Fruit fly (Drosophila melanogaster) whole organism, embryonic: ENCODE measurements around the gene CG33341.

Experiments used
- Abd-B ChIP-seq: fragments of 200-800 bp; sonication (Bioruptor generic); optimal IDR thresholded peaks from 2 replicates; lab custom pipeline; 2018; ENCODE audit warnings: missing biosample characterization, mild to moderate bottlenecking, missing genetic modification characterization, moderate library complexity
- Atf6 ChIP-seq: fragments of 200-800 bp; sonication (Bioruptor generic); IDR thresholded peaks from 2 replicates; pipeline ENCODE4 v1.3.6; 2022; ENCODE audit warnings: missing biosample characterization, missing genetic modification characterization
- BtbVII ChIP-seq: fragments of 200-800 bp; sonication (Bioruptor generic); optimal IDR thresholded peaks from 3 replicates; lab custom pipeline; 2017; ENCODE audit warnings: missing biosample characterization, mild to moderate bottlenecking, missing genetic modification characterization
- C15 ChIP-seq: fragments of 200-800 bp; sonication (Bioruptor generic); IDR thresholded peaks from 3 replicates; pipeline ENCODE4 v1.3.6; 2022; ENCODE audit warnings: missing biosample characterization, missing genetic modification characterization
- CG10274 ChIP-seq: fragments of 200-800 bp; sonication (Bioruptor generic); optimal IDR thresholded peaks from 3 replicates; lab custom pipeline; 2017; ENCODE audit warnings: missing biosample characterization, mild to moderate bottlenecking, missing genetic modification characterization
- CG10543 ChIP-seq: fragments of 200-800 bp; sonication (Bioruptor generic); optimal IDR thresholded peaks from 3 replicates; lab custom pipeline; 2017; ENCODE audit warnings: missing biosample characterization, mild to moderate bottlenecking, missing genetic modification characterization, moderate library complexity
- CG12769 ChIP-seq: fragments of 200-800 bp; sonication (Bioruptor generic); optimal IDR thresholded peaks from 2 replicates; lab custom pipeline; 2019; ENCODE audit warnings: missing biosample characterization, mild to moderate bottlenecking, missing genetic modification characterization, moderate library complexity
- CG13894 ChIP-seq: fragments of 200-800 bp; sonication (Bioruptor generic); optimal IDR thresholded peaks from 3 replicates; lab custom pipeline; 2018; ENCODE audit warnings: missing biosample characterization, mild to moderate bottlenecking, missing genetic modification characterization, moderate library complexity
- CG15011 ChIP-seq: fragments of 200-800 bp; sonication (Bioruptor generic); optimal IDR thresholded peaks from 3 replicates; lab custom pipeline; 2018; ENCODE audit warnings: missing biosample characterization, mild to moderate bottlenecking, missing genetic modification characterization
- CG15696 ChIP-seq: fragments of 200-800 bp; sonication (Bioruptor generic); optimal IDR thresholded peaks from 2 replicates; lab custom pipeline; 2019; ENCODE audit warnings: missing biosample characterization, mild to moderate bottlenecking, missing genetic modification characterization, moderate library complexity
- CG1603 ChIP-seq: fragments of 200-800 bp; sonication (Bioruptor generic); optimal IDR thresholded peaks from 2 replicates; lab custom pipeline; 2019; ENCODE audit warnings: missing biosample characterization, mild to moderate bottlenecking, missing genetic modification characterization, moderate library complexity
- CG1647 ChIP-seq: fragments of 200-800 bp; sonication (Bioruptor generic); optimal IDR thresholded peaks from 3 replicates; lab custom pipeline; 2016; ENCODE audit warnings: missing biosample characterization, missing genetic modification characterization
- CG17328 ChIP-seq: fragments of 200-800 bp; sonication (Bioruptor generic); IDR thresholded peaks from 2 replicates; pipeline ENCODE4 v1.3.6; 2022; ENCODE audit warnings: missing biosample characterization, missing genetic modification characterization
- CG17829 ChIP-seq: fragments of 200-800 bp; optimal IDR thresholded peaks from 2 replicates; lab custom pipeline; 2019; ENCODE audit warnings: missing biosample characterization, mild to moderate bottlenecking, missing genetic modification characterization, moderate library complexity
- CG1792 ChIP-seq: fragments of 200-800 bp; sonication (Bioruptor generic); optimal IDR thresholded peaks from 2 replicates; lab custom pipeline; 2016; ENCODE audit warnings: missing biosample characterization, missing genetic modification characterization
- CG1832 ChIP-seq: fragments of 200-800 bp; sonication (Bioruptor generic); optimal IDR thresholded peaks from 2 replicates; lab custom pipeline; 2017; ENCODE audit warnings: missing biosample characterization, mild to moderate bottlenecking, missing genetic modification characterization, inconsistent platforms
- CG3065 ChIP-seq: fragments of 200-800 bp; sonication (Bioruptor generic); optimal IDR thresholded peaks from 2 replicates; lab custom pipeline; 2016; ENCODE audit warnings: missing biosample characterization, missing genetic modification characterization
- CG3163 ChIP-seq: fragments of 200-800 bp; sonication (Bioruptor generic); optimal IDR thresholded peaks from 3 replicates; lab custom pipeline; 2016; ENCODE audit warnings: missing biosample characterization, missing genetic modification characterization
- CG32532 ChIP-seq: fragments of 200-800 bp; sonication (Bioruptor generic); IDR thresholded peaks from 2 replicates; pipeline ENCODE4 v1.3.6; 2022; ENCODE audit warnings: missing biosample characterization, missing genetic modification characterization
- CG6272 ChIP-seq: fragments of 200-800 bp; sonication (Bioruptor generic); IDR thresholded peaks from 2 replicates; pipeline ENCODE4 v1.3.6; 2022; ENCODE audit warnings: missing biosample characterization, missing genetic modification characterization
- CG6654 ChIP-seq: fragments of 200-800 bp; sonication (Bioruptor generic); optimal IDR thresholded peaks from 2 replicates; lab custom pipeline; 2017; ENCODE audit warnings: missing biosample characterization, mild to moderate bottlenecking, missing genetic modification characterization
- CG6765 ChIP-seq: fragments of 200-800 bp; sonication (Bioruptor generic); optimal IDR thresholded peaks from 3 replicates; lab custom pipeline; 2017; ENCODE audit warnings: missing biosample characterization, mild to moderate bottlenecking, missing genetic modification characterization
- CG7786 ChIP-seq: fragments of 200-800 bp; sonication (Bioruptor generic); optimal IDR thresholded peaks from 2 replicates; lab custom pipeline; 2016; ENCODE audit warnings: missing biosample characterization, missing genetic modification characterization
- CG8924 ChIP-seq: fragments of 200-800 bp; optimal IDR thresholded peaks from 3 replicates; lab custom pipeline; 2019; ENCODE audit warnings: missing biosample characterization, mild to moderate bottlenecking, missing genetic modification characterization, moderate library complexity
- Dip3 ChIP-seq: fragments of 200-800 bp; sonication (Bioruptor generic); optimal IDR thresholded peaks from 3 replicates; lab custom pipeline; 2016; ENCODE audit warnings: missing biosample characterization, missing genetic modification characterization
- Drgx ChIP-seq: fragments of 200-800 bp; sonication (Bioruptor generic); IDR thresholded peaks from 2 replicates; pipeline ENCODE4 v1.3.6; 2022; ENCODE audit warnings: missing biosample characterization, missing genetic modification characterization
- Hmr ChIP-seq: fragments of 200-800 bp; sonication (Bioruptor generic); optimal IDR thresholded peaks from 3 replicates; lab custom pipeline; 2017; ENCODE audit warnings: mild to moderate bottlenecking, missing biosample characterization, missing genetic modification reagents, missing genetic modification characterization
- Hsf ChIP-seq: fragments of 200-800 bp; sonication (Bioruptor generic); optimal IDR thresholded peaks from 3 replicates; lab custom pipeline; 2016; ENCODE audit warnings: missing biosample characterization, missing genetic modification characterization
- Kr ChIP-seq: fragments of 200-800 bp; sonication (Bioruptor generic); optimal IDR thresholded peaks from 2 replicates; lab custom pipeline; 2017; ENCODE audit warnings: missing biosample characterization, mild to moderate bottlenecking, missing genetic modification characterization
- MESR4 ChIP-seq: fragments of 200-800 bp; sonication (Bioruptor generic); optimal IDR thresholded peaks from 2 replicates; lab custom pipeline; 2018; ENCODE audit warnings: missing biosample characterization, mild to moderate bottlenecking, missing genetic modification characterization, moderate library complexity
- Myb ChIP-seq: fragments of 200-800 bp; sonication (Bioruptor generic); optimal IDR thresholded peaks from 2 replicates; lab custom pipeline; 2016; ENCODE audit warnings: missing biosample characterization, missing genetic modification characterization
- NC2β ChIP-seq: fragments of 200-800 bp; sonication (Bioruptor generic); optimal IDR thresholded peaks from 2 replicates; lab custom pipeline; 2016; ENCODE audit warnings: missing biosample characterization, missing genetic modification characterization
- NfI ChIP-seq: fragments of 200-800 bp; sonication (Bioruptor generic); optimal IDR thresholded peaks from 3 replicates; lab custom pipeline; 2018; ENCODE audit warnings: missing biosample characterization, mild to moderate bottlenecking, missing genetic modification characterization, moderate library complexity
- Rfx ChIP-seq: fragments of 200-800 bp; sonication (Bioruptor generic); IDR thresholded peaks from 2 replicates; pipeline ENCODE4 v1.3.6; 2022; ENCODE audit warnings: missing biosample characterization, missing genetic modification characterization
- ase ChIP-seq: fragments of 200-800 bp; sonication (Bioruptor generic); IDR thresholded peaks from 3 replicates; pipeline ENCODE4 v1.3.6; 2022; ENCODE audit warnings: missing biosample characterization, missing genetic modification characterization
- cato ChIP-seq: fragments of 200-800 bp; sonication (Bioruptor generic); optimal IDR thresholded peaks from 2 replicates; lab custom pipeline; 2016; ENCODE audit warnings: missing biosample characterization, missing genetic modification characterization, borderline replicate concordance
- chm ChIP-seq: fragments of 200-800 bp; sonication (Bioruptor generic); IDR thresholded peaks from 2 replicates; pipeline ENCODE4 v1.3.6; 2022; ENCODE audit warnings: missing biosample characterization, missing genetic modification characterization
- ftz-f1 ChIP-seq: fragments of 200-800 bp; sonication (Bioruptor generic); optimal IDR thresholded peaks from 2 replicates; lab custom pipeline; 2016; ENCODE audit warnings: missing biosample characterization, missing genetic modification characterization
- gt ChIP-seq: fragments of 200-800 bp; sonication (Bioruptor generic); IDR thresholded peaks from 2 replicates; pipeline ENCODE4 v1.3.6; 2022; ENCODE audit warnings: missing biosample characterization, missing genetic modification characterization
- hbn ChIP-seq: fragments of 200-800 bp; sonication (Bioruptor generic); IDR thresholded peaks from 2 replicates; pipeline ENCODE4 v1.3.6; 2022; ENCODE audit warnings: missing biosample characterization, missing genetic modification characterization; ENCODE audit not compliant: partially characterized antibody
- mam ChIP-seq: fragments of 200-800 bp; sonication (Bioruptor generic); optimal IDR thresholded peaks from 3 replicates; lab custom pipeline; 2016; ENCODE audit warnings: missing biosample characterization, missing genetic modification characterization
- odd ChIP-seq: fragments of 200-800 bp; sonication (Bioruptor generic); optimal IDR thresholded peaks from 2 replicates; lab custom pipeline; 2017; ENCODE audit warnings: missing biosample characterization, mild to moderate bottlenecking, missing genetic modification characterization
- org-1 ChIP-seq: fragments of 200-800 bp; sonication (Bioruptor generic); optimal IDR thresholded peaks from 2 replicates; lab custom pipeline; 2017; ENCODE audit warnings: missing biosample characterization, missing genetic modification characterization
- p53 ChIP-seq: fragments of 200-800 bp; sonication (Bioruptor generic); optimal IDR thresholded peaks from 2 replicates; lab custom pipeline; 2016; ENCODE audit warnings: missing biosample characterization, missing genetic modification characterization
- phol ChIP-seq: fragments of 200-800 bp; sonication (Bioruptor generic); optimal IDR thresholded peaks from 3 replicates; lab custom pipeline; 2018; ENCODE audit warnings: missing biosample characterization, mild to moderate bottlenecking, missing genetic modification characterization, moderate library complexity
- pita ChIP-seq: fragments of 200-800 bp; sonication (Bioruptor generic); optimal IDR thresholded peaks from 2 replicates; lab custom pipeline; 2017; ENCODE audit warnings: missing biosample characterization, mild to moderate bottlenecking, missing genetic modification characterization
- pum ChIP-seq: fragments of 200-800 bp; sonication (Bioruptor generic); optimal IDR thresholded peaks from 2 replicates; lab custom pipeline; 2016; ENCODE audit warnings: missing biosample characterization, missing genetic modification characterization
- stc ChIP-seq: fragments of 200-800 bp; sonication (Bioruptor generic); IDR thresholded peaks from 2 replicates; pipeline ENCODE4 v1.3.6; 2022; ENCODE audit warnings: missing biosample characterization, missing genetic modification characterization
- tin ChIP-seq: fragments of 200-800 bp; sonication (Bioruptor generic); optimal IDR thresholded peaks from 3 replicates; lab custom pipeline; 2016; ENCODE audit warnings: missing biosample characterization, missing genetic modification characterization
- trem ChIP-seq: fragments of 200-800 bp; optimal IDR thresholded peaks from 3 replicates; lab custom pipeline; 2019; ENCODE audit warnings: missing biosample characterization, mild to moderate bottlenecking, missing genetic modification characterization, moderate library complexity

Gene CG33341

dm6 chr3R:24348420-24349190, 19.6 kb upstream of the CG33341 start, which contains the start of the genes CG5746 and CG6454 (continued):
- TF ChIP-seq trem (tag; lab: Kevin White, UChicago), result peak; percentile 99
- TF ChIP-seq hbn (GFP tag; lab: Robert Waterston, UW), result no peak
- TF ChIP-seq CG13894 (tag; lab: Kevin White, UChicago), result no peak
- no peak for TF ChIP-seq Kr
- TF ChIP-seq ase (GFP tag; lab: Robert Waterston, UW), result no peak
- TF ChIP-seq CG6765 (GFP tag; lab: Kevin White, UChicago), result peak; percentile 30
- TF ChIP-seq CG1603 (tag; lab: Kevin White, UChicago), result no peak
- no peak for TF ChIP-seq chm
- no peak for TF ChIP-seq BtbVII (GFP tag; lab: Kevin White, UChicago)
- no peak for TF ChIP-seq CG6654 (GFP tag; lab: Kevin White, UChicago)
- TF ChIP-seq NC2β, result peak; percentile 16
- no peak for TF ChIP-seq C15 (GFP tag; lab: Robert Waterston, UW)
- TF ChIP-seq org-1, result no peak
- TF ChIP-seq Hmr (GFP tag; lab: Kevin White, UChicago), result no peak
- TF ChIP-seq mam (GFP tag; lab: Kevin White, UChicago), result peak; percentile 68
- TF ChIP-seq Myb, result peak; percentile 48
- TF ChIP-seq ftz-f1 (GFP tag; lab: Kevin White, UChicago), result no peak
- no peak for TF ChIP-seq pita (GFP tag; lab: Kevin White, UChicago)
- peak; percentile 55 for TF ChIP-seq pum (GFP tag; lab: Kevin White, UChicago)
- peak; percentile 71 for TF ChIP-seq Hsf (GFP tag; lab: Kevin White, UChicago)
- TF ChIP-seq CG1832 (GFP tag; lab: Kevin White, UChicago), result no peak
- no peak for TF ChIP-seq CG10274
- TF ChIP-seq CG3065, result no peak
- TF ChIP-seq CG10543, result no peak
- peak; percentile 45 for TF ChIP-seq tin (GFP tag; lab: Kevin White, UChicago)
- TF ChIP-seq phol, result peak; percentile 99
- no peak for TF ChIP-seq stc (GFP tag; lab: Robert Waterston, UW)
- no peak; the same call in 1 of the 2 replicates for TF ChIP-seq Rfx
- no peak for TF ChIP-seq CG12769 (tag; lab: Kevin White, UChicago)
- peak; percentile 60 for TF ChIP-seq CG7786 (GFP tag; lab: Kevin White, UChicago)
- TF ChIP-seq CG1647 (GFP tag; lab: Kevin White, UChicago), result peak; percentile 15
- TF ChIP-seq CG17328, result peak; percentile 54
- TF ChIP-seq p53 (GFP tag; lab: Kevin White, UChicago), result no peak
- TF ChIP-seq MESR4 (GFP tag; lab: Kevin White, UChicago), result peak; percentile 99
- TF ChIP-seq CG32532, result no peak; the same call in 1 of the 2 replicates
- TF ChIP-seq cato, result peak; percentile 19
- no peak for TF ChIP-seq Abd-B (GFP tag; lab: Kevin White, UChicago)
- peak; percentile 72 for TF ChIP-seq CG17829 (tag; lab: Kevin White, UChicago)
- peak; percentile 71 for TF ChIP-seq Dip3
- peak; percentile 12 for TF ChIP-seq CG1792 (GFP tag; lab: Kevin White, UChicago)
- TF ChIP-seq CG6272 (GFP tag; lab: Robert Waterston, UW), result 0 out of 2 replicates have a peak, but pooled peaks have one; percentile 32
- peak; percentile 45 for TF ChIP-seq CG15696
- TF ChIP-seq CG8924 (tag; lab: Kevin White, UChicago), result peak; percentile 72
- TF ChIP-seq NfI (GFP tag; lab: Kevin White, UChicago), result no peak
- TF ChIP-seq gt (GFP tag; lab: Robert Waterston, UW), result no peak
- no peak for TF ChIP-seq odd (GFP tag; lab: Kevin White, UChicago)
- peak; percentile 56 for TF ChIP-seq CG3163 (GFP tag; lab: Kevin White, UChicago)
- TF ChIP-seq Drgx (GFP tag; lab: Robert Waterston, UW), result no peak
- no peak for TF ChIP-seq CG15011
- no peak for TF ChIP-seq Atf6 (GFP tag; lab: Robert Waterston, UW)
